Fruit fly (Drosophila melanogaster): ENCODE measurements around the gene CG14657.
A peak's percentile ranks its signal among the peaks of the same experiment; 100 is the strongest.

The CG14657 gene

dm6 chr3R:4814677-4815076 is 6.6 kb downstream of the CG14657 start:
- no peak for TF ChIP-seq Sin3A (optimal IDR thresholded peaks at IDR 0.05)
- no peak for TF ChIP-seq psq (optimal IDR thresholded peaks at IDR 0.05)
- TF ChIP-seq insv (optimal IDR thresholded peaks at IDR 0.05): no peak
- TF ChIP-seq Myc (optimal IDR thresholded peaks at IDR 0.05): no peak
- TF ChIP-seq ttk (optimal IDR thresholded peaks at IDR 0.05): no peak
- no peak for TF ChIP-seq h (optimal IDR thresholded peaks at IDR 0.05)

- no peak for TF ChIP-seq insv (optimal IDR thresholded peaks at IDR 0.05)
- TF ChIP-seq h (optimal IDR thresholded peaks at IDR 0.05): no peak
- TF ChIP-seq ttk (optimal IDR thresholded peaks at IDR 0.05): no peak
- TF ChIP-seq Sin3A (optimal IDR thresholded peaks at IDR 0.05): no peak
- TF ChIP-seq psq (optimal IDR thresholded peaks at IDR 0.05): no peak
- TF ChIP-seq Myc (optimal IDR thresholded peaks at IDR 0.05): no peak
Observed at dm6 chr3R:4813172-4813716, 8.0 kb downstream of the CG14657 start.

- TF ChIP-seq psq (optimal IDR thresholded peaks at IDR 0.05) (no peak), ttk (optimal IDR thresholded peaks at IDR 0.05) (no peak), Sin3A (optimal IDR thresholded peaks at IDR 0.05) (no peak), Myc (optimal IDR thresholded peaks at IDR 0.05) (no peak), insv (optimal IDR thresholded peaks at IDR 0.05) (no peak), h (optimal IDR thresholded peaks at IDR 0.05) (no peak)
Observed at dm6 chr3R:4811936-4812534, 9.2 kb downstream of the CG14657 start, which contains the start of the genes Hus1-like and ctrip. TSS of gene Hus1-like (minus strand) at chr3R:4812096. TSS of gene ctrip (minus strand) at chr3R:4812096.

dm6 chr3R:4811124-4811935 is 9.9 kb downstream of the CG14657 start, which contains the start of gene Gmppb:
TSS of gene Gmppb (plus strand) at chr3R:4811444.
- TF ChIP-seq Myc (optimal IDR thresholded peaks at IDR 0.05) (no peak), psq (optimal IDR thresholded peaks at IDR 0.05) (no peak), insv (optimal IDR thresholded peaks at IDR 0.05) (no peak), Sin3A (optimal IDR thresholded peaks at IDR 0.05) (no peak), h (optimal IDR thresholded peaks at IDR 0.05) (no peak), ttk (optimal IDR thresholded peaks at IDR 0.05) (no peak)

dm6 chr3R:4809944-4810653 is 11.1 kb downstream of the CG14657 start:
- no peak for TF ChIP-seq Myc (optimal IDR thresholded peaks at IDR 0.05)
- TF ChIP-seq Sin3A (optimal IDR thresholded peaks at IDR 0.05): no peak
- TF ChIP-seq insv (optimal IDR thresholded peaks at IDR 0.05): no peak
- no peak for TF ChIP-seq psq (optimal IDR thresholded peaks at IDR 0.05)
- no peak for TF ChIP-seq ttk (optimal IDR thresholded peaks at IDR 0.05)
- TF ChIP-seq h (optimal IDR thresholded peaks at IDR 0.05): no peak

dm6 chr3R:4807582-4807981 is 13.7 kb downstream of the CG14657 start:
- TF ChIP-seq Sin3A (optimal IDR thresholded peaks at IDR 0.05) (no peak), h (optimal IDR thresholded peaks at IDR 0.05) (no peak), psq (optimal IDR thresholded peaks at IDR 0.05) (no peak)

dm6 chr3R:4806318-4806757 is 14.9 kb downstream of the CG14657 start:
- TF ChIP-seq Sin3A (optimal IDR thresholded peaks at IDR 0.05) (no peak), psq (optimal IDR thresholded peaks at IDR 0.05) (no peak), h (optimal IDR thresholded peaks at IDR 0.05) (no peak), insv (optimal IDR thresholded peaks at IDR 0.05) (no peak), Myc (optimal IDR thresholded peaks at IDR 0.05) (no peak), ttk (optimal IDR thresholded peaks at IDR 0.05) (no peak)

dm6 chr3R:4804828-4805707 is 16.2 kb downstream of the CG14657 start:
- TF ChIP-seq ttk (optimal IDR thresholded peaks at IDR 0.05) (no peak), h (optimal IDR thresholded peaks at IDR 0.05) (no peak), Sin3A (optimal IDR thresholded peaks at IDR 0.05) (no peak), Myc (optimal IDR thresholded peaks at IDR 0.05) (no peak), psq (optimal IDR thresholded peaks at IDR 0.05) (no peak), insv (optimal IDR thresholded peaks at IDR 0.05) (no peak)

dm6 chr3R:4804126-4804649 is 17.0 kb downstream of the CG14657 start:
- TF ChIP-seq Myc (optimal IDR thresholded peaks at IDR 0.05): no peak
- no peak for TF ChIP-seq insv (optimal IDR thresholded peaks at IDR 0.05)
- TF ChIP-seq Sin3A (optimal IDR thresholded peaks at IDR 0.05): no peak
- TF ChIP-seq ttk (optimal IDR thresholded peaks at IDR 0.05): no peak
- TF ChIP-seq psq (optimal IDR thresholded peaks at IDR 0.05): peak; percentile 11

dm6 chr3R:4798025-4798424 is 23.2 kb downstream of the CG14657 start:
- TF ChIP-seq Myc (optimal IDR thresholded peaks at IDR 0.05): no peak
- no peak for TF ChIP-seq insv (optimal IDR thresholded peaks at IDR 0.05)
- TF ChIP-seq Sin3A (optimal IDR thresholded peaks at IDR 0.05): no peak
- no peak for TF ChIP-seq h (optimal IDR thresholded peaks at IDR 0.05)
- no peak for TF ChIP-seq psq (optimal IDR thresholded peaks at IDR 0.05)
- no peak for TF ChIP-seq ttk (optimal IDR thresholded peaks at IDR 0.05)

dm6 chr3R:4797585-4797984 is 23.6 kb downstream of the CG14657 start:
- TF ChIP-seq ttk (optimal IDR thresholded peaks at IDR 0.05) (no peak), psq (optimal IDR thresholded peaks at IDR 0.05) (no peak), Sin3A (optimal IDR thresholded peaks at IDR 0.05) (no peak), h (optimal IDR thresholded peaks at IDR 0.05) (no peak), insv (optimal IDR thresholded peaks at IDR 0.05) (no peak), Myc (optimal IDR thresholded peaks at IDR 0.05) (no peak)
